Worm (Caenorhabditis elegans) whole organism, late embryonic: ENCODE measurements around the gene F09G2.1.

Experiments used
- C08G9.2 ChIP-seq: sonication (generic microtip); optimal IDR thresholded peaks from 2 replicates; lab custom pipeline; 2016; ENCODE audit warnings: mild to moderate bottlenecking, missing genetic modification characterization, moderate library complexity, missing compliant biosample characterization
- F13H6.1 ChIP-seq: sonication (generic microtip); optimal IDR thresholded peaks from 2 replicates; lab custom pipeline; 2016; ENCODE audit warnings: missing genetic modification characterization, missing compliant biosample characterization
- K02D7.2 ChIP-seq: sonication (generic microtip); optimal IDR thresholded peaks from 2 replicates; lab custom pipeline; 2017; ENCODE audit warnings: mild to moderate bottlenecking, missing genetic modification characterization, missing compliant biosample characterization
- K09A11.1 ChIP-seq: sonication (generic microtip); optimal IDR thresholded peaks from 2 replicates; lab custom pipeline; 2017; ENCODE audit warnings: antibody characterized with exemption, mild to moderate bottlenecking, missing genetic modification characterization, missing compliant biosample characterization; ENCODE audit not compliant: insufficient read depth
- ahr-1 ChIP-seq: sonication (generic microtip); optimal IDR thresholded peaks from 2 replicates; lab custom pipeline; 2016; ENCODE audit warnings: missing genetic modification characterization, missing compliant biosample characterization
- ama-1 ChIP-seq: fragments of 150-350 bp; optimal IDR thresholded peaks from 2 replicates; lab custom pipeline; 2014
- ceh-18 ChIP-seq: sonication (generic microtip); optimal IDR thresholded peaks from 2 replicates; lab custom pipeline; 2016; ENCODE audit warnings: missing genetic modification characterization, missing compliant biosample characterization
- ceh-19 ChIP-seq: fragments of 200-800 bp; sonication (Bioruptor generic); optimal IDR thresholded peaks from 2 replicates; lab custom pipeline; 2018; ENCODE audit warnings: mild to moderate bottlenecking, missing genetic modification characterization, missing compliant biosample characterization
- ceh-22 ChIP-seq: sonication (generic microtip); optimal IDR thresholded peaks from 2 replicates; lab custom pipeline; 2017; ENCODE audit warnings: missing biosample characterization, missing genetic modification characterization
- ceh-30 ChIP-seq: fragments of 150-350 bp; optimal IDR thresholded peaks from 2 replicates; lab custom pipeline; 2014; ENCODE audit warnings: missing biosample characterization, missing genetic modification characterization
- ceh-31 ChIP-seq: sonication (generic microtip); optimal IDR thresholded peaks from 2 replicates; lab custom pipeline; 2016; ENCODE audit warnings: missing genetic modification characterization, missing compliant biosample characterization
- ceh-34 ChIP-seq: sonication (generic microtip); optimal IDR thresholded peaks from 2 replicates; lab custom pipeline; 2016; ENCODE audit warnings: mild to moderate bottlenecking, missing genetic modification characterization, missing compliant biosample characterization
- ceh-48 ChIP-seq: sonication (generic microtip); optimal IDR thresholded peaks from 2 replicates; lab custom pipeline; 2016; ENCODE audit warnings: missing genetic modification characterization, inconsistent platforms, missing compliant biosample characterization
- dmd-4 ChIP-seq: sonication (generic microtip); optimal IDR thresholded peaks from 2 replicates; lab custom pipeline; 2016; ENCODE audit warnings: borderline replicate concordance, missing genetic modification characterization, missing compliant biosample characterization
- elt-4 ChIP-seq: sonication (generic microtip); optimal IDR thresholded peaks from 2 replicates; lab custom pipeline; 2016; ENCODE audit warnings: missing genetic modification characterization, missing compliant biosample characterization
- ets-4 ChIP-seq: sonication (generic microtip); optimal IDR thresholded peaks from 2 replicates; lab custom pipeline; 2016; ENCODE audit warnings: missing genetic modification characterization, missing compliant biosample characterization
- fkh-10 ChIP-seq: fragments of 150-350 bp; optimal IDR thresholded peaks from 2 replicates; lab custom pipeline; 2014; ENCODE audit warnings: missing biosample characterization, missing genetic modification reagents, missing genetic modification characterization
- gmeb-2 ChIP-seq: sonication (generic microtip); optimal IDR thresholded peaks from 2 replicates; lab custom pipeline; 2016; ENCODE audit warnings: missing genetic modification characterization, inconsistent platforms, missing compliant biosample characterization
- hlh-13 ChIP-seq: fragments of 200-800 bp; sonication (Bioruptor generic); optimal IDR thresholded peaks from 2 replicates; lab custom pipeline; 2018; ENCODE audit warnings: mild to moderate bottlenecking, missing genetic modification characterization, missing compliant biosample characterization
- hlh-15 ChIP-seq: sonication (generic microtip); optimal IDR thresholded peaks from 2 replicates; lab custom pipeline; 2016; ENCODE audit warnings: missing genetic modification characterization, missing compliant biosample characterization
- hlh-30 ChIP-seq: sonication (generic microtip); optimal IDR thresholded peaks from 2 replicates; lab custom pipeline; 2017; ENCODE audit warnings: antibody characterized with exemption, missing genetic modification characterization, missing compliant biosample characterization; ENCODE audit not compliant: insufficient read depth
- hlh-6 ChIP-seq: sonication (generic microtip); optimal IDR thresholded peaks from 2 replicates; lab custom pipeline; 2016; ENCODE audit warnings: missing genotype, missing genetic modification characterization, missing compliant biosample characterization
- lin-11 ChIP-seq: fragments of 200-800 bp; sonication (Bioruptor generic); optimal IDR thresholded peaks from 2 replicates; lab custom pipeline; 2018; ENCODE audit warnings: mild to moderate bottlenecking, missing genetic modification characterization, missing compliant biosample characterization
- madf-2 ChIP-seq: sonication (generic microtip); optimal IDR thresholded peaks from 2 replicates; lab custom pipeline; 2017; ENCODE audit warnings: missing genetic modification characterization, missing compliant biosample characterization
- mec-3 ChIP-seq: sonication (generic microtip); optimal IDR thresholded peaks from 2 replicates; lab custom pipeline; 2016; ENCODE audit warnings: borderline replicate concordance, missing genetic modification characterization, missing compliant biosample characterization
- nfya-1 ChIP-seq: sonication (generic microtip); optimal IDR thresholded peaks from 2 replicates; lab custom pipeline; 2017; ENCODE audit warnings: missing genetic modification characterization, mild to moderate bottlenecking, missing compliant biosample characterization, antibody characterized with exemption, moderate library complexity
- nhr-232 ChIP-seq: sonication (generic microtip); optimal IDR thresholded peaks from 2 replicates; lab custom pipeline; 2016; ENCODE audit warnings: missing genetic modification characterization, missing compliant biosample characterization
- npax-4 ChIP-seq: sonication (generic microtip); optimal IDR thresholded peaks from 2 replicates; lab custom pipeline; 2016; ENCODE audit warnings: missing genetic modification characterization, missing compliant biosample characterization
- odd-2 ChIP-seq: sonication (generic microtip); optimal IDR thresholded peaks from 2 replicates; lab custom pipeline; 2017; ENCODE audit warnings: antibody characterized with exemption, mild to moderate bottlenecking, missing genetic modification characterization, missing compliant biosample characterization
- pag-3 ChIP-seq: sonication (generic microtip); optimal IDR thresholded peaks from 2 replicates; lab custom pipeline; 2016; ENCODE audit warnings: missing compliant biosample characterization, missing genetic modification characterization, borderline replicate concordance
- pha-2 ChIP-seq: sonication (generic microtip); optimal IDR thresholded peaks from 2 replicates; lab custom pipeline; 2017; ENCODE audit warnings: mild to moderate bottlenecking, missing genetic modification characterization, missing compliant biosample characterization
- pha-4 ChIP-seq: fragments of 150-350 bp; optimal IDR thresholded peaks from 2 replicates; lab custom pipeline; 2018; ENCODE audit warnings: missing biosample characterization, missing genetic modification reagents, missing genetic modification characterization
- ref-2 ChIP-seq: sonication (generic microtip); optimal IDR thresholded peaks from 2 replicates; lab custom pipeline; 2016; ENCODE audit warnings: missing genetic modification characterization, missing compliant biosample characterization
- rnt-1 ChIP-seq: sonication (generic microtip); optimal IDR thresholded peaks from 2 replicates; lab custom pipeline; 2016; ENCODE audit warnings: missing genetic modification characterization, missing compliant biosample characterization
- sdc-2 ChIP-seq: sonication (generic microtip); optimal IDR thresholded peaks from 2 replicates; lab custom pipeline; 2016; ENCODE audit warnings: missing genotype, missing genetic modification characterization, missing compliant biosample characterization
- sox-2 ChIP-seq: fragments of 200-800 bp; sonication (Bioruptor generic); IDR thresholded peaks from 2 replicates; pipeline ENCODE4 v1.3.6; 2022; ENCODE audit warnings: missing genetic modification reagents, missing genetic modification characterization, missing compliant biosample characterization
- syd-9 ChIP-seq: sonication (generic microtip); optimal IDR thresholded peaks from 2 replicates; lab custom pipeline; 2016; ENCODE audit warnings: mild to moderate bottlenecking, missing genetic modification characterization, moderate library complexity, missing compliant biosample characterization
- tbx-2 ChIP-seq: sonication (generic microtip); optimal IDR thresholded peaks from 2 replicates; lab custom pipeline; 2016; ENCODE audit warnings: missing genetic modification characterization, missing compliant biosample characterization
- tbx-7 ChIP-seq: sonication (generic microtip); optimal IDR thresholded peaks from 2 replicates; lab custom pipeline; 2016; ENCODE audit warnings: missing genotype, missing genetic modification characterization, missing compliant biosample characterization
- ttx-3 ChIP-seq: sonication (generic microtip); optimal IDR thresholded peaks from 2 replicates; lab custom pipeline; 2016; ENCODE audit warnings: missing genetic modification reagents, missing genetic modification characterization, missing compliant biosample characterization
- unc-42 ChIP-seq: sonication (generic microtip); optimal IDR thresholded peaks from 2 replicates; lab custom pipeline; 2016; ENCODE audit warnings: missing genotype, missing genetic modification characterization, missing compliant biosample characterization
- unc-55 ChIP-seq: sonication (generic microtip); optimal IDR thresholded peaks from 2 replicates; lab custom pipeline; 2017; ENCODE audit warnings: missing biosample characterization, missing genetic modification reagents, missing genetic modification characterization
- zip-5 ChIP-seq: sonication (generic microtip); optimal IDR thresholded peaks from 2 replicates; lab custom pipeline; 2016; ENCODE audit warnings: missing genetic modification characterization, missing compliant biosample characterization
- ztf-16 ChIP-seq: sonication (generic microtip); optimal IDR thresholded peaks from 2 replicates; lab custom pipeline; 2017; ENCODE audit warnings: missing genetic modification characterization, missing compliant biosample characterization

The F09G2.1 gene

ce11 chrV:7223941-7224340 lies 23.9 kb downstream of the F09G2.1 start, which contains the start of gene C13F10.1:
Gene C13F10.1, plus strand, starts transcription at chrV:7224078.
- TF ChIP-seq unc-42 (tag; lab: Kevin White, UChicago) (peak; percentile 46), F13H6.1 (tag; lab: Kevin White, UChicago) (no peak), ceh-31 (peak; percentile 16), syd-9 (no peak), ceh-34 (peak; percentile 26), nfya-1 (tag; lab: Kevin White, UChicago) (peak; percentile 22), elt-4 (tag; lab: Kevin White, UChicago) (no peak), unc-55 (GFP tag; lab: Kevin White, UChicago) (peak; percentile 82), ceh-48 (tag; lab: Kevin White, UChicago) (peak; percentile 38), rnt-1 (tag; lab: Kevin White, UChicago) (peak; percentile 31), hlh-6 (tag; lab: Kevin White, UChicago) (no peak)

ce11 chrV:7224353-7224752 lies 24.3 kb downstream of the F09G2.1 start:
- no peak for TF ChIP-seq hlh-15 (tag; lab: Kevin White, UChicago)
- no peak for TF ChIP-seq C08G9.2
- no peak for TF ChIP-seq ref-2 (tag; lab: Kevin White, UChicago)
- TF ChIP-seq mec-3 (tag; lab: Kevin White, UChicago): no peak
- TF ChIP-seq sdc-2: no peak
- TF ChIP-seq sox-2 (GFP tag; lab: Robert Waterston, UW): no peak
- no peak for TF ChIP-seq pha-2
- TF ChIP-seq, all 69 proteins: peak for 0

- TF ChIP-seq ceh-31 (no peak), pha-4 (tag; lab: Kevin White, UChicago) (no peak), zip-5 (tag; lab: Kevin White, UChicago) (no peak), lin-11 (tag; lab: Kevin White, UChicago) (no peak), sdc-2 (no peak), nfya-1 (tag; lab: Kevin White, UChicago) (no peak), F13H6.1 (tag; lab: Kevin White, UChicago) (no peak), sox-2 (GFP tag; lab: Robert Waterston, UW) (no peak), nhr-232 (tag; lab: Kevin White, UChicago) (no peak), unc-42 (tag; lab: Kevin White, UChicago) (no peak), ceh-18 (no peak), ttx-3 (tag; lab: Kevin White, UChicago) (no peak)
Measured at ce11 chrV:7224947-7225346, 24.9 kb downstream of the F09G2.1 start, which contains the start of gene fkb-3. Gene fkb-3, plus strand, starts transcription at chrV:7225223.

- TF ChIP-seq npax-4 (no peak), K02D7.2 (no peak), ama-1 (peak; percentile 63)
Measured at ce11 chrV:7225894-7226293, 25.9 kb downstream of the F09G2.1 start.

ce11 chrV:7230847-7231246 lies 30.8 kb downstream of the F09G2.1 start, which contains the start of the genes gei-6 and krr-1:
Gene gei-6, minus strand, starts transcription at chrV:7230848.
Gene krr-1, plus strand, starts transcription at chrV:7231190.
- TF ChIP-seq sdc-2 (peak; percentile 35), K09A11.1 (tag; lab: Kevin White, UChicago) (peak; percentile 93), tbx-2 (tag; lab: Kevin White, UChicago) (peak; percentile 89), F13H6.1 (tag; lab: Kevin White, UChicago) (peak; percentile 44), fkh-10 (peak; percentile 25), mec-3 (tag; lab: Kevin White, UChicago) (no peak), ceh-22 (tag; lab: Kevin White, UChicago) (no peak), ets-4 (tag; lab: Kevin White, UChicago) (no peak), hlh-15 (tag; lab: Kevin White, UChicago) (peak; percentile 63), hlh-30 (no peak), hlh-13 (peak; percentile 41), tbx-7 (tag; lab: Kevin White, UChicago) (peak; percentile 31), gmeb-2 (tag; lab: Kevin White, UChicago) (peak; percentile 79), pha-2 (peak; percentile 85), ceh-19 (GFP tag; lab: Kevin White, UChicago) (peak; percentile 83), dmd-4 (tag; lab: Kevin White, UChicago) (no peak), rnt-1 (tag; lab: Kevin White, UChicago) (peak; percentile 58), ahr-1 (peak; percentile 86), odd-2 (tag; lab: Kevin White, UChicago) (peak; percentile 87), ama-1 (no peak), ceh-31 (peak; percentile 75), madf-2 (tag; lab: Kevin White, UChicago) (peak; percentile 77), pag-3 (tag; lab: Kevin White, UChicago) (no peak), npax-4 (peak; percentile 59), ref-2 (tag; lab: Kevin White, UChicago) (peak; percentile 87), ceh-30 (tag; lab: Kevin White, UChicago) (no peak), ztf-16 (peak; percentile 87)
